Fruit fly (Drosophila melanogaster): ENCODE results near the gene CG31915.

Gene CG31915

dm6 chr2L:5525723-5526122 is 2.2 kb upstream of the CG31915 start, which contains the start of gene Cap-D3 (continued):
- TF ChIP-seq ab (GFP tag; optimal IDR thresholded peaks at IDR 0.05): no peak
- TF ChIP-seq psq (GFP tag; optimal IDR thresholded peaks at IDR 0.05): no peak
- TF ChIP-seq Stat92E (GFP tag; optimal IDR thresholded peaks at IDR 0.05): no peak
- no peak for TF ChIP-seq CG3995 (GFP tag; optimal IDR thresholded peaks at IDR 0.05)
- TF ChIP-seq CG8281 (tag; optimal IDR thresholded peaks at IDR 0.05): no peak
- no peak for TF ChIP-seq gcm2 (GFP tag; optimal IDR thresholded peaks at IDR 0.05)
- TF ChIP-seq TFAM (GFP tag; optimal IDR thresholded peaks at IDR 0.05): no peak
- TF ChIP-seq CG13775 (GFP tag; optimal IDR thresholded peaks at IDR 0.05): no peak
- no peak for TF ChIP-seq Trl (optimal IDR thresholded peaks at IDR 0.05)
- TF ChIP-seq Trl (GFP tag; optimal IDR thresholded peaks at IDR 0.05): no peak
- no peak for TF ChIP-seq CG8359 (GFP tag; optimal IDR thresholded peaks at IDR 0.05; ENCODE audit: borderline replicate concordance)
- TF ChIP-seq chif (GFP tag; optimal IDR thresholded peaks at IDR 0.05): no peak
- TF ChIP-seq btn (GFP tag; optimal IDR thresholded peaks at IDR 0.05): no peak
- TF ChIP-seq Bgb (GFP tag; IDR thresholded peaks at IDR 0.05; ENCODE audit: partially characterized antibody): peak; percentile 60
- TF ChIP-seq Atf3 (GFP tag; optimal IDR thresholded peaks at IDR 0.05): no peak
- TF ChIP-seq fd64A (GFP tag; optimal IDR thresholded peaks at IDR 0.05): no peak
- no peak for TF ChIP-seq CG2202 (tag; optimal IDR thresholded peaks at IDR 0.05)
- no peak for TF ChIP-seq BtbVII (GFP tag; optimal IDR thresholded peaks at IDR 0.05)
- no peak for TF ChIP-seq Ravus (GFP tag; IDR thresholded peaks at IDR 0.05)
- TF ChIP-seq CG34376 (GFP tag; optimal IDR thresholded peaks at IDR 0.05): no peak
- no peak for TF ChIP-seq Rx (GFP tag; IDR thresholded peaks at IDR 0.05)
- TF ChIP-seq Vsx1 (GFP tag; optimal IDR thresholded peaks at IDR 0.05): no peak
- 0 out of 3 replicates have a peak, but pooled peaks have one; percentile 70 for TF ChIP-seq hb (GFP tag; IDR thresholded peaks at IDR 0.05; ENCODE audit: partially characterized antibody)
- no peak for TF ChIP-seq CG8765 (GFP tag; IDR thresholded peaks at IDR 0.05)
- no peak for TF ChIP-seq ac (GFP tag; optimal IDR thresholded peaks at IDR 0.05)
- no peak for TF ChIP-seq her (GFP tag; optimal IDR thresholded peaks at IDR 0.05)
- no peak for TF ChIP-seq CkIIα-i1 (GFP tag; IDR thresholded peaks at IDR 0.05)
- no peak for TF ChIP-seq HLHmδ (GFP tag; optimal IDR thresholded peaks at IDR 0.05)
- TF ChIP-seq Myb (GFP tag; optimal IDR thresholded peaks at IDR 0.05): peak; percentile 78
- no peak for TF ChIP-seq CG7786 (GFP tag; optimal IDR thresholded peaks at IDR 0.05)
- no peak for TF ChIP-seq Hand (GFP tag; optimal IDR thresholded peaks at IDR 0.05)
- TF ChIP-seq CTCF (GFP tag; optimal IDR thresholded peaks at IDR 0.05): no peak
- TF ChIP-seq CG17829 (tag; optimal IDR thresholded peaks at IDR 0.05): no peak
- TF ChIP-seq NK7.1 (GFP tag; optimal IDR thresholded peaks at IDR 0.05): no peak
- peak in 1 of 2 experiments; percentile 88 for TF ChIP-seq crp (GFP tag; optimal IDR thresholded peaks at IDR 0.05)
- no peak for TF ChIP-seq Ssrp (tag; optimal IDR thresholded peaks at IDR 0.05)
- TF ChIP-seq CG7839 (tag; optimal IDR thresholded peaks at IDR 0.05): no peak
- TF ChIP-seq CG16779 (GFP tag; IDR thresholded peaks at IDR 0.05): no peak
- TF ChIP-seq CG14710 (tag; optimal IDR thresholded peaks at IDR 0.05): peak; percentile 91
- no peak for TF ChIP-seq CG12744 (GFP tag; optimal IDR thresholded peaks at IDR 0.05)
- TF ChIP-seq vvl (GFP tag; IDR thresholded peaks at IDR 0.05): no peak
- no peak for TF ChIP-seq Kr (GFP tag; optimal IDR thresholded peaks at IDR 0.05)
- no peak for TF ChIP-seq CG18599 (GFP tag; optimal IDR thresholded peaks at IDR 0.05)
- TF ChIP-seq CG14441 (GFP tag; IDR thresholded peaks at IDR 0.05): no peak
- no peak for TF ChIP-seq CG33557 (GFP tag; optimal IDR thresholded peaks at IDR 0.05)
- TF ChIP-seq tx (GFP tag; optimal IDR thresholded peaks at IDR 0.05): no peak
- TF ChIP-seq CG11560 (tag; IDR thresholded peaks at IDR 0.05): no peak
- TF ChIP-seq croc (GFP tag; conservative IDR thresholded peaks at IDR 0.05): no peak
- TF ChIP-seq CG11085 (GFP tag; IDR thresholded peaks at IDR 0.05): no peak
- no peak for TF ChIP-seq CG2199 (GFP tag; IDR thresholded peaks at IDR 0.05)
- peak; percentile 71; the same call in 1 of the 4 replicates for TF ChIP-seq chinmo (GFP tag; IDR thresholded peaks at IDR 0.05; ENCODE audit: partially characterized antibody)
- TF ChIP-seq CG34422 (GFP tag; IDR thresholded peaks at IDR 0.05): no peak
